Worm (Caenorhabditis elegans): ENCODE data around the gene nspc-20.
A peak's percentile ranks its signal among the peaks of the same experiment; 100 is the strongest.

The nspc-20 gene

ce11 chrX:14571277-14571676, 41.3 kb upstream of the nspc-20 start:
- TF ChIP-seq nhr-21 (tag; optimal IDR thresholded peaks at IDR 0.05) (no peak), nhr-6 (tag; optimal IDR thresholded peaks at IDR 0.05) (no peak), aly-2 (tag; optimal IDR thresholded peaks at IDR 0.05) (no peak)

ce11 chrX:14568258-14568763, 38.3 kb upstream of the nspc-20 start:
- TF ChIP-seq alr-1 (tag; optimal IDR thresholded peaks at IDR 0.05) (no peak), mab-5 (tag; optimal IDR thresholded peaks at IDR 0.05) (no peak), ceh-82 (tag; optimal IDR thresholded peaks at IDR 0.05) (no peak), mbf-1 (tag; optimal IDR thresholded peaks at IDR 0.05) (no peak), nhr-129 (tag; optimal IDR thresholded peaks at IDR 0.05) (no peak), ama-1 (optimal IDR thresholded peaks at IDR 0.05) (no peak), nhr-25 (tag; optimal IDR thresholded peaks at IDR 0.05) (no peak), ceh-16 (tag; optimal IDR thresholded peaks at IDR 0.05) (no peak), ztf-4 (tag; optimal IDR thresholded peaks at IDR 0.05) (no peak), mdl-1 (tag; optimal IDR thresholded peaks at IDR 0.05) (no peak)

- TF ChIP-seq nhr-6 (tag; optimal IDR thresholded peaks at IDR 0.05) = peak; percentile 8
- TF ChIP-seq R02D3.7 (tag; optimal IDR thresholded peaks at IDR 0.05) = no peak
- TF ChIP-seq mab-5 (tag; optimal IDR thresholded peaks at IDR 0.05) = no peak
- TF ChIP-seq unc-55 (GFP tag; optimal IDR thresholded peaks at IDR 0.05) = no peak
- TF ChIP-seq nhr-11 (tag; optimal IDR thresholded peaks at IDR 0.05) = no peak
- TF ChIP-seq sma-3 (GFP tag; optimal IDR thresholded peaks at IDR 0.05) = no peak
- no peak for TF ChIP-seq nhr-23 (tag; optimal IDR thresholded peaks at IDR 0.05)
- peak; percentile 5 for TF ChIP-seq nhr-129 (tag; optimal IDR thresholded peaks at IDR 0.05)
- no peak for TF ChIP-seq mdl-1 (tag; optimal IDR thresholded peaks at IDR 0.05)
- peak; percentile 71 for TF ChIP-seq sma-9 (GFP tag; optimal IDR thresholded peaks at IDR 0.05)
- TF ChIP-seq sma-9 (tag; optimal IDR thresholded peaks at IDR 0.05) = no peak
- TF ChIP-seq ceh-16 (tag; optimal IDR thresholded peaks at IDR 0.05) = no peak
- no peak for TF ChIP-seq C34F6.9 (tag; optimal IDR thresholded peaks at IDR 0.05)
- no peak for TF ChIP-seq nhr-77 (tag; optimal IDR thresholded peaks at IDR 0.05)
- TF ChIP-seq ama-1 (optimal IDR thresholded peaks at IDR 0.05) = no peak
- TF ChIP-seq nhr-25 (tag; optimal IDR thresholded peaks at IDR 0.05) = no peak
- no peak for TF ChIP-seq unc-62 (GFP tag; optimal IDR thresholded peaks at IDR 0.05)
- TF ChIP-seq sem-4 (tag; optimal IDR thresholded peaks at IDR 0.05) = peak; percentile 35
- TF ChIP-seq skn-1 (tag; optimal IDR thresholded peaks at IDR 0.05) = no peak
- no peak for TF ChIP-seq peb-1 (tag; optimal IDR thresholded peaks at IDR 0.05)
- no peak for TF ChIP-seq fos-1 (tag; optimal IDR thresholded peaks at IDR 0.05)
- TF ChIP-seq F13H6.1 (tag; optimal IDR thresholded peaks at IDR 0.05) = peak; percentile 24
- TF ChIP-seq nhr-10 (tag; optimal IDR thresholded peaks at IDR 0.05) = no peak
- TF ChIP-seq ztf-4 (tag; optimal IDR thresholded peaks at IDR 0.05) = no peak
- no peak for TF ChIP-seq Y55F3AM.14 (GFP tag; optimal IDR thresholded peaks at IDR 0.05)
Observed at ce11 chrX:14566047-14566446, 36.0 kb upstream of the nspc-20 start.

- TF ChIP-seq F13H6.1 (tag; optimal IDR thresholded peaks at IDR 0.05) (no peak), sma-9 (GFP tag; optimal IDR thresholded peaks at IDR 0.05) (peak; percentile 32), sma-9 (tag; optimal IDR thresholded peaks at IDR 0.05) (no peak)
Observed at ce11 chrX:14565245-14565644, 35.2 kb upstream of the nspc-20 start.

- no peak for TF ChIP-seq mdl-1 (tag; optimal IDR thresholded peaks at IDR 0.05)
- peak; percentile 54 for TF ChIP-seq sma-9 (GFP tag; optimal IDR thresholded peaks at IDR 0.05)
- TF ChIP-seq sma-9 (tag; optimal IDR thresholded peaks at IDR 0.05) = no peak
Observed at ce11 chrX:14563818-14564217, 33.8 kb upstream of the nspc-20 start.

ce11 chrX:14562286-14563086, 32.5 kb upstream of the nspc-20 start:
- TF ChIP-seq zag-1 (tag; optimal IDR thresholded peaks at IDR 0.05) (peak; percentile 52), mbf-1 (tag; optimal IDR thresholded peaks at IDR 0.05) (no peak), ceh-82 (tag; optimal IDR thresholded peaks at IDR 0.05) (no peak), lin-11 (tag; optimal IDR thresholded peaks at IDR 0.05) (peak; percentile 2), gmeb-1 (tag; optimal IDR thresholded peaks at IDR 0.05) (no peak), Y55F3AM.14 (GFP tag; optimal IDR thresholded peaks at IDR 0.05) (no peak), nhr-11 (tag; optimal IDR thresholded peaks at IDR 0.05) (no peak), unc-55 (GFP tag; optimal IDR thresholded peaks at IDR 0.05) (peak; percentile 55), lsy-2 (tag; optimal IDR thresholded peaks at IDR 0.05) (peak in 1 of 2 experiments; percentile 78), skn-1 (tag; optimal IDR thresholded peaks at IDR 0.05) (no peak), peb-1 (tag; optimal IDR thresholded peaks at IDR 0.05) (no peak), unc-39 (tag; optimal IDR thresholded peaks at IDR 0.05) (no peak), nhr-77 (tag; optimal IDR thresholded peaks at IDR 0.05) (no peak), nhr-237 (tag; optimal IDR thresholded peaks at IDR 0.05) (no peak), C34F6.9 (tag; optimal IDR thresholded peaks at IDR 0.05) (peak; percentile 58), alr-1 (tag; optimal IDR thresholded peaks at IDR 0.05) (no peak), sem-4 (tag; optimal IDR thresholded peaks at IDR 0.05) (peak; percentile 58), ztf-4 (tag; optimal IDR thresholded peaks at IDR 0.05) (peak; percentile 70), fos-1 (tag; optimal IDR thresholded peaks at IDR 0.05) (peak; percentile 6), lin-13 (GFP tag; optimal IDR thresholded peaks at IDR 0.05) (peak; percentile 68), nhr-12 (tag; optimal IDR thresholded peaks at IDR 0.05) (no peak), elt-3 (tag; optimal IDR thresholded peaks at IDR 0.05) (peak; percentile 45), nhr-6 (tag; optimal IDR thresholded peaks at IDR 0.05) (peak; percentile 82), snpc-4 (tag; optimal IDR thresholded peaks at IDR 0.05) (no peak), R02D3.7 (tag; optimal IDR thresholded peaks at IDR 0.05) (no peak)
